Fruit fly (Drosophila melanogaster) whole organism, prepupa: ENCODE data around the gene Tbca.
A peak's percentile ranks its signal among the peaks of the same experiment; 100 is the strongest.

Experiments
- Blimp-1 ChIP-seq: fragments of 200-800 bp; sonication (Bioruptor generic); optimal IDR thresholded peaks from 3 replicates; lab custom pipeline; 2017; ENCODE audit warnings: missing biosample characterization, missing genetic modification characterization, mild to moderate bottlenecking, moderate library complexity, missing genetic modification reagents
- CG10631 ChIP-seq: fragments of 200-800 bp; sonication (Bioruptor generic); optimal IDR thresholded peaks from 2 replicates; lab custom pipeline; 2016; ENCODE audit warnings: missing biosample characterization, missing genetic modification characterization
- CG10669 ChIP-seq: fragments of 200-800 bp; sonication (Bioruptor generic); optimal IDR thresholded peaks from 3 replicates; lab custom pipeline; 2018; ENCODE audit warnings: missing biosample characterization, mild to moderate bottlenecking, missing genetic modification characterization, moderate library complexity
- CG11762 ChIP-seq: fragments of 200-800 bp; sonication (Bioruptor generic); optimal IDR thresholded peaks from 3 replicates; lab custom pipeline; 2016; ENCODE audit warnings: missing biosample characterization, missing genetic modification characterization; ENCODE audit not compliant: insufficient read depth
- CG11902 ChIP-seq: fragments of 200-800 bp; sonication (Bioruptor generic); optimal IDR thresholded peaks from 3 replicates; lab custom pipeline; 2016; ENCODE audit warnings: missing biosample characterization, missing genetic modification characterization
- CG1621 ChIP-seq: fragments of 200-800 bp; sonication (Bioruptor generic); optimal IDR thresholded peaks from 3 replicates; lab custom pipeline; 2018; ENCODE audit warnings: missing biosample characterization, mild to moderate bottlenecking, missing genetic modification characterization
- CG16779 ChIP-seq: fragments of 200-800 bp; sonication (Bioruptor generic); optimal IDR thresholded peaks from 3 replicates; lab custom pipeline; 2017; ENCODE audit warnings: missing biosample characterization, mild to moderate bottlenecking, missing genetic modification characterization
- CG3032 ChIP-seq: fragments of 200-800 bp; optimal IDR thresholded peaks from 2 replicates; lab custom pipeline; 2019; ENCODE audit warnings: missing biosample characterization, mild to moderate bottlenecking, missing genetic modification characterization, moderate library complexity
- CG32006 ChIP-seq: fragments of 200-800 bp; sonication (Bioruptor generic); optimal IDR thresholded peaks from 3 replicates; lab custom pipeline; 2017; ENCODE audit warnings: missing biosample characterization, mild to moderate bottlenecking, missing genetic modification characterization
- CG34406 ChIP-seq: fragments of 200-800 bp; sonication (Bioruptor generic); optimal IDR thresholded peaks from 3 replicates; lab custom pipeline; 2016; ENCODE audit warnings: missing biosample characterization, missing genetic modification characterization
- CG3919 ChIP-seq: fragments of 200-800 bp; sonication (Bioruptor generic); optimal IDR thresholded peaks from 3 replicates; lab custom pipeline; 2016; ENCODE audit warnings: missing biosample characterization, missing genetic modification characterization
- CG4318 ChIP-seq: fragments of 200-800 bp; sonication (Bioruptor generic); optimal IDR thresholded peaks from 3 replicates; lab custom pipeline; 2017; ENCODE audit warnings: missing biosample characterization, mild to moderate bottlenecking, missing genetic modification characterization
- CG6163 ChIP-seq: fragments of 200-800 bp; sonication (Bioruptor generic); IDR thresholded peaks from 3 replicates; pipeline ENCODE4 v1.3.6; 2022; ENCODE audit warnings: missing biosample characterization, missing genetic modification characterization
- CG6792 ChIP-seq: fragments of 200-800 bp; sonication (Bioruptor generic); optimal IDR thresholded peaks from 3 replicates; lab custom pipeline; 2016; ENCODE audit warnings: missing biosample characterization, missing genetic modification characterization
- CG6854 ChIP-seq: fragments of 200-800 bp; sonication (Bioruptor generic); optimal IDR thresholded peaks from 2 replicates; lab custom pipeline; 2017; ENCODE audit warnings: missing biosample characterization, mild to moderate bottlenecking, missing genetic modification characterization
- CG8119 ChIP-seq: fragments of 200-800 bp; sonication (Bioruptor generic); IDR thresholded peaks from 3 replicates; pipeline ENCODE4 v1.3.6; 2022; ENCODE audit warnings: missing biosample characterization, missing genetic modification characterization
- CG8319 ChIP-seq: fragments of 200-800 bp; sonication (Bioruptor generic); optimal IDR thresholded peaks from 3 replicates; lab custom pipeline; 2016; ENCODE audit warnings: missing biosample characterization, missing genetic modification characterization
- CG9139 ChIP-seq: fragments of 200-800 bp; sonication (Bioruptor generic); optimal IDR thresholded peaks from 3 replicates; lab custom pipeline; 2017; ENCODE audit warnings: missing biosample characterization, mild to moderate bottlenecking, missing genetic modification characterization
- Eip75B ChIP-seq: fragments of 200-800 bp; sonication (Bioruptor generic); optimal IDR thresholded peaks from 3 replicates; lab custom pipeline; 2016; ENCODE audit warnings: missing biosample characterization, missing genetic modification characterization
- Eip78C ChIP-seq: fragments of 200-800 bp; sonication (Bioruptor generic); peaks from one replicate; lab custom pipeline; 2016; ENCODE audit warnings: missing biosample characterization, missing genetic modification characterization
- Eip93F ChIP-seq: fragments of 200-800 bp; sonication (Bioruptor generic); optimal IDR thresholded peaks from 2 replicates; lab custom pipeline; 2016; ENCODE audit warnings: missing biosample characterization, mild to moderate bottlenecking, missing genetic modification characterization
- Ets21C ChIP-seq: fragments of 200-800 bp; sonication (Bioruptor generic); optimal IDR thresholded peaks from 3 replicates; lab custom pipeline; 2016; ENCODE audit warnings: missing biosample characterization, missing genetic modification characterization
- Ets96B ChIP-seq: fragments of 200-800 bp; optimal IDR thresholded peaks from 2 replicates; lab custom pipeline; 2019; ENCODE audit warnings: missing biosample characterization, mild to moderate bottlenecking, missing genetic modification characterization, moderate library complexity
- Gug ChIP-seq: fragments of 200-800 bp; sonication (Bioruptor generic); IDR thresholded peaks from 2 replicates; pipeline ENCODE4 v1.3.6; 2022; ENCODE audit warnings: missing biosample characterization, missing genetic modification characterization
- Hr38 ChIP-seq: sonication (Bioruptor generic); optimal IDR thresholded peaks from 2 replicates; lab custom pipeline; 2016; ENCODE audit warnings: missing biosample characterization, missing genetic modification characterization
- Hr39 ChIP-seq: fragments of 200-800 bp; sonication (Bioruptor generic); optimal IDR thresholded peaks from 2 replicates; lab custom pipeline; 2016; ENCODE audit warnings: missing biosample characterization, missing genetic modification characterization
- Hr4 ChIP-seq: fragments of 200-800 bp; sonication (Bioruptor generic); optimal IDR thresholded peaks from 3 replicates; lab custom pipeline; 2016; ENCODE audit warnings: missing biosample characterization, missing genetic modification characterization
- Met ChIP-seq: fragments of 200-800 bp; sonication (Bioruptor generic); optimal IDR thresholded peaks from 3 replicates; lab custom pipeline; 2016; ENCODE audit warnings: missing biosample characterization, missing genetic modification characterization
- OdsH ChIP-seq: fragments of 200-800 bp; sonication (Bioruptor generic); optimal IDR thresholded peaks from 3 replicates; lab custom pipeline; 2016; ENCODE audit warnings: missing biosample characterization, missing genetic modification characterization
- Smox ChIP-seq: fragments of 200-800 bp; sonication (Bioruptor generic); optimal IDR thresholded peaks from 3 replicates; lab custom pipeline; 2016; ENCODE audit warnings: missing biosample characterization, missing genetic modification characterization
- Sox102F ChIP-seq: fragments of 200-800 bp; sonication (Bioruptor generic); optimal IDR thresholded peaks from 2 replicates; lab custom pipeline; 2016; ENCODE audit warnings: missing biosample characterization, mild to moderate bottlenecking, missing genetic modification characterization
- Sox14 ChIP-seq: fragments of 200-800 bp; sonication (Bioruptor generic); optimal IDR thresholded peaks from 3 replicates; lab custom pipeline; 2016; ENCODE audit warnings: missing biosample characterization, missing genetic modification characterization
- Sox15 ChIP-seq: fragments of 200-800 bp; sonication (Bioruptor generic); optimal IDR thresholded peaks from 3 replicates; lab custom pipeline; 2016; ENCODE audit warnings: missing biosample characterization, missing genetic modification characterization
- achi ChIP-seq: fragments of 200-800 bp; sonication (Bioruptor generic); optimal IDR thresholded peaks from 3 replicates; lab custom pipeline; 2016; ENCODE audit warnings: missing biosample characterization, missing genetic modification characterization
- cyc ChIP-seq: fragments of 200-800 bp; sonication (Bioruptor generic); optimal IDR thresholded peaks from 3 replicates; lab custom pipeline; 2016; ENCODE audit warnings: missing biosample characterization, missing genetic modification characterization
- dac ChIP-seq: fragments of 200-800 bp; sonication (Bioruptor generic); optimal IDR thresholded peaks from 2 replicates; lab custom pipeline; 2017; ENCODE audit warnings: missing biosample characterization, mild to moderate bottlenecking, missing genetic modification characterization
- eg ChIP-seq: fragments of 200-800 bp; sonication (Bioruptor generic); IDR thresholded peaks from 3 replicates; pipeline ENCODE4 v1.3.6; 2022; ENCODE audit warnings: missing biosample characterization, missing genetic modification characterization
- esn ChIP-seq: fragments of 200-800 bp; sonication (Bioruptor generic); optimal IDR thresholded peaks from 2 replicates; lab custom pipeline; 2016; ENCODE audit warnings: missing biosample characterization, mild to moderate bottlenecking, missing genetic modification characterization, moderate library complexity
- fd59A ChIP-seq: fragments of 200-800 bp; sonication (Bioruptor generic); optimal IDR thresholded peaks from 2 replicates; lab custom pipeline; 2017; ENCODE audit warnings: missing biosample characterization, mild to moderate bottlenecking, missing genetic modification characterization, missing genetic modification reagents
- fd85E ChIP-seq: fragments of 200-800 bp; sonication (Bioruptor generic); optimal IDR thresholded peaks from 3 replicates; lab custom pipeline; 2016; ENCODE audit warnings: missing biosample characterization, missing genetic modification characterization
- fkh ChIP-seq: fragments of 200-800 bp; sonication (Bioruptor generic); optimal IDR thresholded peaks from 3 replicates; lab custom pipeline; 2017; ENCODE audit warnings: missing biosample characterization, mild to moderate bottlenecking, missing genetic modification characterization, moderate library complexity
- net ChIP-seq: fragments of 200-800 bp; sonication (Bioruptor generic); optimal IDR thresholded peaks from 3 replicates; lab custom pipeline; 2016; ENCODE audit warnings: missing biosample characterization, missing genetic modification characterization
- pdm3 ChIP-seq: fragments of 200-800 bp; sonication (Bioruptor generic); optimal IDR thresholded peaks from 3 replicates; lab custom pipeline; 2016; ENCODE audit warnings: missing biosample characterization, missing genetic modification characterization
- salr ChIP-seq, 2 experiments: fragments of 200-800 bp; sonication (Bioruptor generic); optimal IDR thresholded peaks; 3 replicates each; lab custom pipeline; 2016 to 2018; ENCODE audit warnings: missing biosample characterization in 2 of 2, missing genetic modification characterization in 2 of 2, mild to moderate bottlenecking in 1 of 2
- ss ChIP-seq, 2 experiments: fragments of 200-800 bp; sonication (Bioruptor generic); optimal IDR thresholded peaks; 2 replicates in 1 of 2; 3 replicates in 1 of 2; lab custom pipeline; 2017 to 2018; ENCODE audit warnings: mild to moderate bottlenecking in 2 of 2, missing biosample characterization in 2 of 2, missing genetic modification characterization in 2 of 2, moderate library complexity in 1 of 2
- svp ChIP-seq: fragments of 200-800 bp; sonication (Bioruptor generic); peaks from one replicate; lab custom pipeline; 2016; ENCODE audit warnings: missing biosample characterization, missing genetic modification characterization
- topi ChIP-seq: fragments of 200-800 bp; sonication (Bioruptor generic); optimal IDR thresholded peaks from 3 replicates; lab custom pipeline; 2016; ENCODE audit warnings: missing biosample characterization, missing genetic modification characterization
- vri ChIP-seq: fragments of 200-800 bp; sonication (Bioruptor generic); optimal IDR thresholded peaks from 3 replicates; lab custom pipeline; 2016; ENCODE audit warnings: missing biosample characterization, mild to moderate bottlenecking, missing genetic modification characterization

Gene Tbca

DNA sequence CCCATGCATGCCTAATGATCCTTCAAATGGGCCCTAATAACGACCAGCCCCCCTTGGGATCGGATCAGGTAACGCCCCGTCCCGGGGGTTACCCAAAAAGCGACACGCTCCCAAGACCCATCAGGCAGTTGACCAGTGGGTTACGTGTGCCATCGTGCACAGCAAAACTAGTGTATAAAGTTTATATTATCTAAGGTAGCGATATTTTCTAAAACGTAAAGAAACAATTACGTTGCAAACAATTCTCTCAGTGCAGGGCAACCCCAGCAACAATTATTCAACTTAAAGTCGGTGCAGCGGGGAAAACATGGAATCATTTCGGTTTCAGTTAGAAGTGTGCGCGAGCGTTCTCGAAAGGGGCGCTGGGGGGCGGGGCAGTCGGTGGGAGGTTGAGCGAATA is 30.7 kb upstream of the Tbca start (continued):
- TF ChIP-seq cyc (GFP tag; lab: Kevin White, UChicago) (peak; percentile 12), Ets96B (tag; lab: Kevin White, UChicago) (peak; percentile 23), salr (GFP tag; optimal IDR thresholded peaks at IDR 0.05; lab: Kevin White, UChicago) (peak in 1 of 2 experiments; percentile 22)
- TF ChIP-seq, all 60 proteins: peak for 25

DNA sequence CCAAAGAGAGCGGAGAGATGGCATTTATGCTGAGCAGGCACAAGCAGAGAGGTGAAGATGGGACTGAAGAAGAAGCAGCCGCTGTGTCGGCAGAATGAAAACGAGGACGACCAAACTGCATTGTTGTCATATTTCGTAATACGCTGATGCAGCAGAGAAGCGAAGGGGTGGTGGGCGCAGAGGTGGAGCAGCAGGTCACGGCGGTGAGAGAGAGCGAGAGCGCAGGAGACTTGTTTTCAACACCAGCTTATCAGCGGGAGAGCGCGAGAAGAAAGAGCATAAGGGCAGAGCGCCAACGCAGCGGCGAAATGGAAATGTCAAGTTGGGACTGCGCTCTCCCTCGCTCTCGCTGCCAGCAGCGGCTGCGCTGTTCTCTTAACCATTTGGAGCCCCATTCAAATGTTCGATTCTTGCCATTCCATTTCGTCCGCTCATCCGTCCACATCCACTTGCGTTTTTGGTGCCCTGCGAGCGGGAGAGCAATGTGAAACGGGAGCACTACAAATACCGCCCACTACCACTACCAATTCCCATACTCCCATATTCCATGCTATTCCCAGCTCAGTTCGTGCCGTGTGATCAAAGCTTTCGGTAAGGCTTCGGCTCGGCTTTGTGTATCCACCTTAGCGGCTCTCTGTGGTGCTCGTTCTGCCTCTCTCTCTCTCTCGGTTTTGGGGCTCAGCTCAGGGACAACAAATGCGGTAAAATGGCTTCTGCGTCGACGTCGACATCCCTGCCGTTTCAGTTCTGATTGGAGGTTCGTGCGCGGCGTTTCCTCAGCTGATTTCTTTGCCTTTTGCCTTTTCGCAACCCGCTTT is 29.8 kb upstream of the Tbca start, which contains the start of gene ttk:
Gene ttk, plus strand, starts transcription at position 562 of the 818 bp plus-strand sequence.
- no peak for TF ChIP-seq Sox15 (GFP tag; lab: Kevin White, UChicago)
- peak; percentile 10 for TF ChIP-seq CG3919 (GFP tag; lab: Kevin White, UChicago)
- no peak for TF ChIP-seq fd85E (GFP tag; lab: Kevin White, UChicago)
- TF ChIP-seq CG6163 (GFP tag; lab: Robert Waterston, UW): peak; percentile 49; the same call in 2 of the 3 replicates
- TF ChIP-seq CG11762 (GFP tag; lab: Kevin White, UChicago): no peak
- TF ChIP-seq fkh (GFP tag; lab: Kevin White, UChicago): peak; percentile 13
- TF ChIP-seq Hr38 (GFP tag; lab: Kevin White, UChicago): no peak
- TF ChIP-seq Eip93F: no peak
- TF ChIP-seq achi (GFP tag; lab: Kevin White, UChicago): no peak
- peak; percentile 9 for TF ChIP-seq Smox (GFP tag; lab: Kevin White, UChicago)
- TF ChIP-seq CG34406 (GFP tag; lab: Kevin White, UChicago): no peak
- peak; percentile 100 for TF ChIP-seq svp (GFP tag; lab: Kevin White, UChicago)
- no peak for TF ChIP-seq CG4318 (GFP tag; lab: Kevin White, UChicago)
- TF ChIP-seq CG8119 (GFP tag; lab: Robert Waterston, UW): no peak
- no peak for TF ChIP-seq CG32006 (GFP tag; lab: Kevin White, UChicago)
- peak; percentile 17; the same call in 1 of the 3 replicates for TF ChIP-seq eg (GFP tag; lab: Robert Waterston, UW)
- no peak for TF ChIP-seq pdm3
- TF ChIP-seq CG11902 (GFP tag; lab: Kevin White, UChicago): no peak
- TF ChIP-seq CG16779 (tag; lab: Kevin White, UChicago): no peak
- peak; percentile 17 to 43 for TF ChIP-seq ss (GFP tag; optimal IDR thresholded peaks at IDR 0.05; lab: Kevin White, UChicago)
- TF ChIP-seq vri (GFP tag; lab: Kevin White, UChicago): peak; percentile 100
- no peak for TF ChIP-seq net
- peak; percentile 56 for TF ChIP-seq CG9139 (GFP tag; lab: Kevin White, UChicago)
- peak; percentile 7 for TF ChIP-seq CG3032
- TF ChIP-seq cyc (GFP tag; lab: Kevin White, UChicago): no peak
- TF ChIP-seq CG6854: peak; percentile 43
- TF ChIP-seq CG6792 (GFP tag; lab: Kevin White, UChicago): peak; percentile 6
- TF ChIP-seq Eip75B (GFP tag; lab: Kevin White, UChicago): peak; percentile 75
- TF ChIP-seq Met (GFP tag; lab: Kevin White, UChicago): peak; percentile 22
- TF ChIP-seq Ets21C (GFP tag; lab: Kevin White, UChicago): no peak
- peak; percentile 2 for TF ChIP-seq Sox14 (GFP tag; lab: Kevin White, UChicago)
- TF ChIP-seq Hr39: no peak
- TF ChIP-seq CG10669 (GFP tag; lab: Kevin White, UChicago): no peak
- no peak for TF ChIP-seq dac (GFP tag; lab: Kevin White, UChicago)
- no peak for TF ChIP-seq CG10631 (GFP tag; lab: Kevin White, UChicago)
- no peak for TF ChIP-seq CG8319 (GFP tag; lab: Kevin White, UChicago)
- peak; percentile 12 for TF ChIP-seq Blimp-1 (GFP tag; lab: Kevin White, UChicago)
- TF ChIP-seq Ets96B (tag; lab: Kevin White, UChicago): no peak
- peak; percentile 2 for TF ChIP-seq topi (GFP tag; lab: Kevin White, UChicago)
- peak; percentile 63 for TF ChIP-seq Sox102F (GFP tag; lab: Kevin White, UChicago)
- peak; percentile 11 for TF ChIP-seq esn
- TF ChIP-seq Eip78C: peak; percentile 77
- no peak for TF ChIP-seq Hr4 (GFP tag; lab: Kevin White, UChicago)
- TF ChIP-seq fd59A (GFP tag; lab: Kevin White, UChicago): no peak
- peak; percentile 36 for TF ChIP-seq CG1621
- TF ChIP-seq OdsH (GFP tag; lab: Kevin White, UChicago): no peak
- TF ChIP-seq Gug (GFP tag; lab: Robert Waterston, UW): no peak
